Fruit fly (Drosophila melanogaster) whole organism: ENCODE measurements around the gene Jhbp16.

Source experiments
- CG8478 ChIP-seq: fragments of >200 bp; optimal IDR thresholded peaks from 2 replicates; lab custom pipeline; 2018; ENCODE audit warnings: inconsistent platforms
- Dll ChIP-seq: fragments of >200 bp; optimal IDR thresholded peaks from 2 replicates; lab custom pipeline; 2017
- EcR ChIP-seq, 2 experiments: fragments of >200 bp; optimal IDR thresholded peaks; 2 replicates each; lab custom pipeline; 2017; ENCODE audit warnings: missing biosample characterization in 2 of 2, missing genetic modification characterization in 2 of 2, missing genetic modification reagents in 2 of 2
- pan ChIP-seq: fragments of >200 bp; optimal IDR thresholded peaks from 2 replicates; lab custom pipeline; 2017
- psq ChIP-seq: fragments of >200 bp; optimal IDR thresholded peaks from 2 replicates; lab custom pipeline; 2017
- usp ChIP-seq: fragments of >200 bp; optimal IDR thresholded peaks from 2 replicates; lab custom pipeline; 2017; ENCODE audit warnings: missing biosample characterization, missing genetic modification characterization, mixed read lengths

Gene Jhbp16

DNA sequence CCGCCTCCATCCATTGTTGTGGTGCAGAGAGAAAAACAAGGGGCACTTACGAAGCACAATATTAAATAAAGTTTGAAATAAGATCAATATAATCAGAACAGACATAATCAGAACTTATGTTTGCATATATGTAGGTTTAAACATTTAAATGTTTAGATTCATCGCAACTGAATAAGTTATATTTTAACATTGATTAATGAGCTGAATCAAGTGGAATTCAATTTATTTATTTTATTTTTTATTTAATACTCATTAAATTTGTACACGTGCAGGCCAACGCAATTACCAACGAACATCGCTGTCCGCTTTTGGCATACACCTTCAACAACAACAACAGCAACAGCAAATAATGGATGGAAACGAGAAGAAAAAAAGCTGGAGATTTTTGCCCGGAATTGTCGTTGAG lies 34.7 kb downstream of the Jhbp16 start:
- TF ChIP-seq usp (GFP tag; lab: Kevin White, UChicago) (no peak), psq (lab: Kevin White, UChicago) (no peak), Dll (lab: Kevin White, UChicago) (no peak), pan (lab: Kevin White, UChicago) (no peak), CG8478 (lab: Kevin White, UChicago) (no peak), EcR (GFP tag; optimal IDR thresholded peaks at IDR 0.05; lab: Kevin White, UChicago) (no peak)

DNA sequence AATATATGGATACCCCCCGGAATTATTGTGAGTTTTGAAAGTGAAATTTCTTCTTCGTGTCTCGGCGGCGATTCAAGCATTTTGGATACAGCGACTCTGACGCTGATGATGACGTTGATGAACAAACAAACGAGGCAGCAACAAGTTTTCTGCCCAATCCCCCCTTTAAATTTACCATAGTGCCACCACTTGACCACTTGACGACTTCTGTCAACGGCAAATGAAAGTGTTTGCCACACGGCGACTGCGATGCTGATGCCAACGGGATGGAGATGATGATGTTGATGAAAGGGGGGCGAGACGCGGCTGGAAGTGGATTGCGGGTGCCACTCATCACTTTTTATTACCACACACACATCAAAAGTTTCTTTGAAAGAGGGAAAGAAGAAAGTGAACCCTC lies 36.3 kb downstream of the Jhbp16 start:
- TF ChIP-seq psq (lab: Kevin White, UChicago) (no peak), EcR (GFP tag; optimal IDR thresholded peaks at IDR 0.05; lab: Kevin White, UChicago) (no peak), Dll (lab: Kevin White, UChicago) (no peak), CG8478 (lab: Kevin White, UChicago) (no peak), usp (GFP tag; lab: Kevin White, UChicago) (no peak), pan (lab: Kevin White, UChicago) (no peak)

DNA sequence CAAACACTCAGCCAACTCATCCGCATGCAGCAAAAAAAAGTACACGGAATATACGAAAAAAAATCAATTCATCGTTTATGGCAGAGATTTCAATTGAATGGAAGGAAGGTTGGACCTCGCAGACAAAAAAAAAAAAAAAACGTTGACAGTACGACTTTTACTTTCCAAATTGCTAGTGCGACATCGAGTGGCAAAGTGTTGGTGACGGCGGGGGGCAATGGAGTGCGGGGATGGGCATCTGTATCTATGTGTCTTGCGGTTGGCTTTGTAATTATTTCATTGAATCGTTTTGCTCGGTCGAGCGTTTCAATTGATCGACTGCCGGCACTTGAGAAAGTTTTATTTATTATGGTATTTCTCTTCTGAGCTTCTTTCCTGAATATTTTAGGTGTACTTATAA lies 37.3 kb downstream of the Jhbp16 start:
- TF ChIP-seq usp (GFP tag; lab: Kevin White, UChicago) (no peak), psq (lab: Kevin White, UChicago) (no peak), Dll (lab: Kevin White, UChicago) (no peak), EcR (GFP tag; optimal IDR thresholded peaks at IDR 0.05; lab: Kevin White, UChicago) (no peak), CG8478 (lab: Kevin White, UChicago) (no peak), pan (lab: Kevin White, UChicago) (no peak)

DNA sequence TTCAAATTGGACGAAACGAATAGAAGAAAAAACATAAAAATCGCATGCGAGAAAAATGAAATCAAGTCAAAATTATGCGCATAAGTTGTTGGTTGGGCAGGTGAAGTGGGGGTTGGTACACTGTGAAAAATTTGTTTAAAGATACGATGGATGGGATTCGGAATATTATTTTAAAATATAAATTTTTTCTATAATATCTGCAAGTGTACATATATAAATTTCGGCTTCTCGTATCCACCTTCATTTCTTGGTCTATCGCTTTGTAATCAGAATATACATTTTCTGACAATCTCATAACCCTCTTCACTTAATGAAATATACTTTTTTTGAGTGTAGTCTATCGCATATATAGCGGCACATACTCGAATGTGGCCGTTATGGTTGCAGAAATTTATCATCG lies 39.2 kb downstream of the Jhbp16 start:
- TF ChIP-seq psq (lab: Kevin White, UChicago) (no peak), CG8478 (lab: Kevin White, UChicago) (no peak), EcR (GFP tag; optimal IDR thresholded peaks at IDR 0.05; lab: Kevin White, UChicago) (no peak), Dll (lab: Kevin White, UChicago) (no peak), pan (lab: Kevin White, UChicago) (no peak), usp (GFP tag; lab: Kevin White, UChicago) (no peak)

DNA sequence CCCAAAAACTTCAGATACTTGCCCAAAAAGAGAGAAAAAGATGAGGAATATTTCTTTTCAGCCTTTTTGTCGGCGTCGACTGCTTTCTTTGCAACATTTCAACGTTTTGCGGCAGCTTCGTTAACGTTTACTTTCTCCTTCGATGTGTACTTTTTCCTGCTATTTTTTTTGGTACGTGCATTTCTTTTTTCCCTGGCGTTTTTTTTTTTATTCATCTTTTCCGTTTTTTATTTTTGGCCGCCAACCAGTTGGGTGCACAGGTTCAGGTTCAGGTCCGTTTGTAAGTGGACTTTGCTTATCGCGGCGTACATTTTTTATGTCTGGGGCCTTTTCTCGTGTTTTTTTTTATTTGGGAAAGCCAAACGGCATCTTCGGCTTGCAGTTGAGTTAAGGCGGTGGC lies 40.2 kb downstream of the Jhbp16 start:
- TF ChIP-seq psq (lab: Kevin White, UChicago) (no peak), pan (lab: Kevin White, UChicago) (no peak), usp (GFP tag; lab: Kevin White, UChicago) (no peak), Dll (lab: Kevin White, UChicago) (no peak)
